ENCODE assay signal across 1 fruit fly cellular context in the genomic region with DNA sequence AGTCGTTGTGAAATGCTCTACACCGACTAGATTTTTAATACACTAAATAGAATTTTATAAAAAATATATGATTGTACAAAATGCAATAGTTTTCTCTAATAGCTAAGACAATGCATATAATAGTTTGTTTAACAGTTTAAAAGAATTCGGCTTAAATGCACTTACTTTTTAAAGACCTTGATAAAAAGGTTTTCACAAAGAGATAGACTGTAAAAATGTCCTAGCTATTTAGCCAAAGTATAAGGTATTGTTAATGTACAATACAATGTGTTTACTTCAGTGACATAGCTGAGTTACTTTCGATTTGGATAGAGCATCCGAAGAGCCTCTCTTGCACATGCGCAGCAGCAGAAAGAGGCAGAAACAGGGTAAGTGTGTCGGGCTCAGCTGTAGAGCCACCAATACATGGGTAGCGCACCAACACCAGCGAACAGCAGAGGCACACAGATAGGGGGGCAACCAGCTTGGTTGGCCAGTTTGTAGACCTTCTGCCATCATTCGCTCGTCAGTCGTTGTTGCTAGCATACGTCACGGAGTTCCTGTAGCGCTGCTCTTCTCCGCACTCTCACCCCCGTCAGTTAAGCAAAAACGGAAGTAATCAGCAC.
TF ChIP-seq lines count a peak whose summit lies in the region.

A gene (plus strand): TSS at position 291 of the 605 bp plus-strand sequence.

TF ChIP-seq in whole organism, embryonic, 481 proteins besides CTCF, POLR2A, EP300 and RAD21 (continued from another document and continues in another):
- TF ChIP-seq CG7963 (GFP tag; IDR thresholded peaks at IDR 0.05; lab: Robert Waterston, UW; ENCODE audit: partially characterized antibody) (no peak), CG17359 (tag; optimal IDR thresholded peaks at IDR 0.05; lab: Kevin White, UChicago) (peak; percentile 76), bcd (GFP tag; optimal IDR thresholded peaks at IDR 0.05; lab: Kevin White, UChicago) (peak; percentile 86), eve (GFP tag; optimal IDR thresholded peaks at IDR 0.05; lab: Kevin White, UChicago) (peak in 1 of 2 experiments; percentile 88), CG16779 (GFP tag; IDR thresholded peaks at IDR 0.05; lab: Robert Waterston, UW) (peak; percentile 61; the same call in 1 of the 2 replicates), Hmr (GFP tag; optimal IDR thresholded peaks at IDR 0.05; lab: Kevin White, UChicago) (peak; percentile 92), CoRest (tag; optimal IDR thresholded peaks at IDR 0.05; lab: Kevin White, UChicago) (peak; percentile 95), crol (GFP tag; IDR thresholded peaks at IDR 0.05; lab: Robert Waterston, UW) (0 out of 2 replicates have a peak, but pooled peaks have one; percentile 31), CG43689 (GFP tag; IDR thresholded peaks at IDR 0.05; lab: Robert Waterston, UW) (no peak), phol (tag; optimal IDR thresholded peaks at IDR 0.05; lab: Kevin White, UChicago) (peak; percentile 94), Side (GFP tag; optimal IDR thresholded peaks at IDR 0.05; lab: Kevin White, UChicago) (peak; percentile 65), CG7271 (tag; optimal IDR thresholded peaks at IDR 0.05; lab: Kevin White, UChicago) (peak; percentile 62), crp (GFP tag; optimal IDR thresholded peaks at IDR 0.05; lab: Kevin White, UChicago) (peak in 1 of 2 experiments; percentile 74), Sry-δ (GFP tag; optimal IDR thresholded peaks at IDR 0.05; lab: Kevin White, UChicago) (peak; percentile 36), unc-4 (GFP tag; IDR thresholded peaks at IDR 0.05; lab: Robert Waterston, UW; ENCODE audit: partially characterized antibody) (peak; percentile 39; the same call in 1 of the 2 replicates), sna (GFP tag; IDR thresholded peaks at IDR 0.05; lab: Robert Waterston, UW; ENCODE audit: partially characterized antibody) (no peak), psq (GFP tag; optimal IDR thresholded peaks at IDR 0.05; lab: Kevin White, UChicago) (peak; percentile 46), Sox102F (GFP tag; optimal IDR thresholded peaks at IDR 0.05; lab: Kevin White, UChicago) (peak; percentile 92), Fer1 (GFP tag; optimal IDR thresholded peaks at IDR 0.05; lab: Kevin White, UChicago) (peak; percentile 93), CG6765 (GFP tag; optimal IDR thresholded peaks at IDR 0.05; lab: Kevin White, UChicago) (peak; percentile 69), danr (GFP tag; IDR thresholded peaks at IDR 0.05; lab: Robert Waterston, UW) (peak; percentile 57; the same call in 1 of the 2 replicates), HLH4C (GFP tag; IDR thresholded peaks at IDR 0.05; lab: Robert Waterston, UW; ENCODE audit: partially characterized antibody) (no peak), fd96Cb (tag; optimal IDR thresholded peaks at IDR 0.05; lab: Kevin White, UChicago) (peak; percentile 89), Rx (GFP tag; IDR thresholded peaks at IDR 0.05; lab: Robert Waterston, UW) (peak; percentile 53), corto (GFP tag; optimal IDR thresholded peaks at IDR 0.05; lab: Kevin White, UChicago) (peak; percentile 61), CG10462 (GFP tag; optimal IDR thresholded peaks at IDR 0.05; lab: Kevin White, UChicago) (peak; percentile 84), CG15514 (GFP tag; optimal IDR thresholded peaks at IDR 0.05; lab: Kevin White, UChicago) (peak; percentile 48), sqz (GFP tag; optimal IDR thresholded peaks at IDR 0.05; lab: Kevin White, UChicago) (peak; percentile 76), tx (GFP tag; optimal IDR thresholded peaks at IDR 0.05; lab: Kevin White, UChicago) (peak; percentile 44), ATbp (GFP tag; optimal IDR thresholded peaks at IDR 0.05; lab: Kevin White, UChicago) (peak; percentile 81), Spps (tag; optimal IDR thresholded peaks at IDR 0.05; lab: Kevin White, UChicago) (peak; percentile 83), CG15479 (GFP tag; optimal IDR thresholded peaks at IDR 0.05; lab: Kevin White, UChicago) (peak; percentile 72), NK7.1 (GFP tag; optimal IDR thresholded peaks at IDR 0.05; lab: Kevin White, UChicago) (peak; percentile 60), Doc3 (GFP tag; IDR thresholded peaks at IDR 0.05; lab: Robert Waterston, UW; ENCODE audit: partially characterized antibody) (no peak), CG1024 (GFP tag; IDR thresholded peaks at IDR 0.05; lab: Robert Waterston, UW) (0 out of 2 replicates have a peak, but pooled peaks have one; percentile 15), CG11560 (tag; IDR thresholded peaks at IDR 0.05; lab: Robert Waterston, UW) (0 out of 3 replicates have a peak, but pooled peaks have one; percentile 35), Dip2 (GFP tag; IDR thresholded peaks at IDR 0.05; lab: Robert Waterston, UW) (no peak), Rfx (GFP tag; IDR thresholded peaks at IDR 0.05; lab: Robert Waterston, UW) (peak; percentile 64), fru (optimal IDR thresholded peaks at IDR 0.05; lab: Kevin White, UChicago) (no peak), CG12391 (tag; optimal IDR thresholded peaks at IDR 0.05; lab: Kevin White, UChicago) (peak; percentile 93), wor (GFP tag; IDR thresholded peaks at IDR 0.05; lab: Robert Waterston, UW) (peak; percentile 65), CG31365 (tag; optimal IDR thresholded peaks at IDR 0.05; lab: Kevin White, UChicago) (peak; percentile 33), stwl (tag; optimal IDR thresholded peaks at IDR 0.05; lab: Kevin White, UChicago) (peak; percentile 8), Mrtf (GFP tag; IDR thresholded peaks at IDR 0.05; lab: Robert Waterston, UW) (no peak; the same call in 2 of the 3 replicates), HmgZ (tag; optimal IDR thresholded peaks at IDR 0.05; lab: Kevin White, UChicago) (peak; percentile 64), dm (GFP tag; optimal IDR thresholded peaks at IDR 0.05; lab: Kevin White, UChicago) (peak; percentile 63), chm (GFP tag; IDR thresholded peaks at IDR 0.05; lab: Robert Waterston, UW) (peak; percentile 62), Hr51 (GFP tag; optimal IDR thresholded peaks at IDR 0.05; lab: Kevin White, UChicago) (peak; percentile 62 to 94), Doc2 (GFP tag; IDR thresholded peaks at IDR 0.05; lab: Robert Waterston, UW) (no peak), kay (GFP tag; optimal IDR thresholded peaks at IDR 0.05; lab: Kevin White, UChicago) (peak; percentile 72), CG18764 (GFP tag; optimal IDR thresholded peaks at IDR 0.05; lab: Kevin White, UChicago) (peak; percentile 74), disco-r (GFP tag; optimal IDR thresholded peaks at IDR 0.05; lab: Kevin White, UChicago) (peak; percentile 54), CG13775 (GFP tag; optimal IDR thresholded peaks at IDR 0.05; lab: Kevin White, UChicago) (peak; percentile 84), Ets65A (GFP tag; lab: Kevin White, UChicago) (peak; percentile 91), hb (GFP tag; IDR thresholded peaks at IDR 0.05; lab: Robert Waterston, UW; ENCODE audit: partially characterized antibody) (no peak), HLH54F (GFP tag; optimal IDR thresholded peaks at IDR 0.05; lab: Kevin White, UChicago) (peak; percentile 68), YL-1 (GFP tag; optimal IDR thresholded peaks at IDR 0.05; lab: Kevin White, UChicago) (peak; percentile 55), dimm (GFP tag; IDR thresholded peaks at IDR 0.05; lab: Robert Waterston, UW) (peak; percentile 32; the same call in 1 of the 2 replicates), fd64A (GFP tag; optimal IDR thresholded peaks at IDR 0.05; lab: Kevin White, UChicago) (no peak), ro (GFP tag; IDR thresholded peaks at IDR 0.05; lab: Robert Waterston, UW) (peak; percentile 24; the same call in 1 of the 2 replicates), kah (GFP tag; optimal IDR thresholded peaks at IDR 0.05; lab: Kevin White, UChicago) (peak; percentile 64), CG18619 (GFP tag; optimal IDR thresholded peaks at IDR 0.05; lab: Kevin White, UChicago) (peak; percentile 88), CG8290 (GFP tag; optimal IDR thresholded peaks at IDR 0.05; lab: Kevin White, UChicago) (peak; percentile 65), CG8290 (tag; optimal IDR thresholded peaks at IDR 0.05; lab: Kevin White, UChicago) (peak; percentile 24 to 64), ase (GFP tag; IDR thresholded peaks at IDR 0.05; lab: Robert Waterston, UW) (peak; percentile 48; the same call in 2 of the 3 replicates), ac (GFP tag; optimal IDR thresholded peaks at IDR 0.05; lab: Kevin White, UChicago) (peak; percentile 71), CG2678 (tag; optimal IDR thresholded peaks at IDR 0.05; lab: Kevin White, UChicago) (peak; percentile 95), CG10147 (GFP tag; optimal IDR thresholded peaks at IDR 0.05; lab: Kevin White, UChicago) (peak; percentile 93), CG3163 (GFP tag; optimal IDR thresholded peaks at IDR 0.05; lab: Kevin White, UChicago) (peak; percentile 66), Fer2 (tag; optimal IDR thresholded peaks at IDR 0.05; lab: Kevin White, UChicago) (peak; percentile 59), sima (GFP tag; optimal IDR thresholded peaks at IDR 0.05; lab: Kevin White, UChicago) (no peak), Chrac-16 (GFP tag; optimal IDR thresholded peaks at IDR 0.05; lab: Kevin White, UChicago) (peak; percentile 82), CG6791 (GFP tag; IDR thresholded peaks at IDR 0.05; lab: Robert Waterston, UW; ENCODE audit: partially characterized antibody) (peak; percentile 41; the same call in 1 of the 3 replicates), CG33213 (GFP tag; optimal IDR thresholded peaks at IDR 0.05; lab: Kevin White, UChicago) (peak; percentile 29), tna (GFP tag; IDR thresholded peaks at IDR 0.05; lab: Robert Waterston, UW; ENCODE audit: partially characterized antibody) (peak; percentile 47; the same call in 1 of the 2 replicates), Hsf (GFP tag; optimal IDR thresholded peaks at IDR 0.05; lab: Kevin White, UChicago) (peak; percentile 86), CG4328 (GFP tag; optimal IDR thresholded peaks at IDR 0.05; lab: Kevin White, UChicago) (peak; percentile 77), az2 (GFP tag; optimal IDR thresholded peaks at IDR 0.05; lab: Kevin White, UChicago) (peak; percentile 91), Aef1 (GFP tag; IDR thresholded peaks at IDR 0.05; lab: Robert Waterston, UW) (peak; percentile 52; the same call in 2 of the 3 replicates), CG1529 (GFP tag; optimal IDR thresholded peaks at IDR 0.05; lab: Kevin White, UChicago) (peak; percentile 83), CG2202 (tag; optimal IDR thresholded peaks at IDR 0.05; lab: Kevin White, UChicago) (peak; percentile 76), shn (GFP tag; optimal IDR thresholded peaks at IDR 0.05; lab: Kevin White, UChicago) (peak; percentile 60), CG10565 (GFP tag; optimal IDR thresholded peaks at IDR 0.05; lab: Kevin White, UChicago) (peak; percentile 26), CHES-1-like (GFP tag; optimal IDR thresholded peaks at IDR 0.05; lab: Kevin White, UChicago) (peak; percentile 27), CG4424 (GFP tag; optimal IDR thresholded peaks at IDR 0.05; lab: Kevin White, UChicago) (peak; percentile 85), CG11504 (tag; optimal IDR thresholded peaks at IDR 0.05; lab: Kevin White, UChicago) (peak; percentile 93), Scr (GFP tag; IDR thresholded peaks at IDR 0.05; lab: Robert Waterston, UW; ENCODE audit: partially characterized antibody) (no peak; the same call in none of the 2 replicates), br (optimal IDR thresholded peaks at IDR 0.05; lab: Kevin White, UChicago) (no peak), Antp (GFP tag; optimal IDR thresholded peaks at IDR 0.05; lab: Kevin White, UChicago) (peak; percentile 82), inv (GFP tag; IDR thresholded peaks at IDR 0.05; lab: Robert Waterston, UW; ENCODE audit: partially characterized antibody) (no peak), jigr1 (GFP tag; IDR thresholded peaks at IDR 0.05; lab: Robert Waterston, UW) (peak; percentile 73), Atf3 (GFP tag; optimal IDR thresholded peaks at IDR 0.05; lab: Kevin White, UChicago) (peak; percentile 65), CG10431 (GFP tag; optimal IDR thresholded peaks at IDR 0.05; lab: Kevin White, UChicago) (peak; percentile 65), CG11696 (GFP tag; IDR thresholded peaks at IDR 0.05; lab: Robert Waterston, UW) (0 out of 2 replicates have a peak, but pooled peaks have one; percentile 21), grn (GFP tag; optimal IDR thresholded peaks at IDR 0.05; lab: Kevin White, UChicago) (peak; percentile 19), CG12744 (GFP tag; optimal IDR thresholded peaks at IDR 0.05; lab: Kevin White, UChicago) (peak; percentile 43), CG2712 (tag; optimal IDR thresholded peaks at IDR 0.05; lab: Kevin White, UChicago) (peak; percentile 93), CG3847 (GFP tag; IDR thresholded peaks at IDR 0.05; lab: Robert Waterston, UW) (peak; percentile 67), Kr (GFP tag; optimal IDR thresholded peaks at IDR 0.05; lab: Kevin White, UChicago) (no peak), Oli (tag; optimal IDR thresholded peaks at IDR 0.05; lab: Kevin White, UChicago) (peak; percentile 95), CG17328 (GFP tag; IDR thresholded peaks at IDR 0.05; lab: Robert Waterston, UW) (peak; percentile 74), CG6683 (GFP tag; optimal IDR thresholded peaks at IDR 0.05; lab: Kevin White, UChicago) (peak; percentile 63), CG31388 (GFP tag; optimal IDR thresholded peaks at IDR 0.05; lab: Kevin White, UChicago) (peak; percentile 37), CG18262 (tag; optimal IDR thresholded peaks at IDR 0.05; lab: Kevin White, UChicago) (peak; percentile 96), en (GFP tag; optimal IDR thresholded peaks at IDR 0.05; lab: Kevin White, UChicago) (peak; percentile 61), Dip3 (GFP tag; optimal IDR thresholded peaks at IDR 0.05; lab: Kevin White, UChicago) (peak; percentile 48), CG1603 (tag; optimal IDR thresholded peaks at IDR 0.05; lab: Kevin White, UChicago) (peak; percentile 71), run (tag; optimal IDR thresholded peaks at IDR 0.05; lab: Kevin White, UChicago) (peak; percentile 82), toy (GFP tag; IDR thresholded peaks at IDR 0.05; lab: Robert Waterston, UW) (no peak), CkIIα-i1 (GFP tag; IDR thresholded peaks at IDR 0.05; lab: Robert Waterston, UW) (no peak), CG12299 (tag; optimal IDR thresholded peaks at IDR 0.05; lab: Kevin White, UChicago) (peak; percentile 83), Lpt (GFP tag; optimal IDR thresholded peaks at IDR 0.05; lab: Kevin White, UChicago) (no peak), Blimp-1 (GFP tag; optimal IDR thresholded peaks at IDR 0.05; lab: Kevin White, UChicago) (peak; percentile 87), CG13894 (tag; optimal IDR thresholded peaks at IDR 0.05; lab: Kevin White, UChicago) (peak; percentile 64), CG14014 (GFP tag; IDR thresholded peaks at IDR 0.05; lab: Robert Waterston, UW) (peak; percentile 68), mam (GFP tag; optimal IDR thresholded peaks at IDR 0.05; lab: Kevin White, UChicago) (peak; percentile 50), BtbVII (GFP tag; optimal IDR thresholded peaks at IDR 0.05; lab: Kevin White, UChicago) (peak; percentile 87), CG3281 (GFP tag; optimal IDR thresholded peaks at IDR 0.05; lab: Kevin White, UChicago) (peak; percentile 89), Bgb (GFP tag; IDR thresholded peaks at IDR 0.05; lab: Robert Waterston, UW; ENCODE audit: partially characterized antibody) (peak; percentile 48; the same call in 1 of the 2 replicates)
